Fruit fly (Drosophila melanogaster) whole organism, embryonic: Measurements from ENCODE around the gene Tom40.

Source experiments
- Asciz ChIP-seq: fragments of 200-800 bp; sonication (Bioruptor generic); optimal IDR thresholded peaks from 2 replicates; lab custom pipeline; 2017; ENCODE audit warnings: missing biosample characterization, mild to moderate bottlenecking, missing genetic modification characterization, missing genetic modification reagents
- Atf3 ChIP-seq: fragments of 200-800 bp; sonication (Bioruptor generic); optimal IDR thresholded peaks from 3 replicates; lab custom pipeline; 2016; ENCODE audit warnings: missing biosample characterization, missing genetic modification characterization
- CG10209 ChIP-seq: fragments of 200-800 bp; sonication (Bioruptor generic); optimal IDR thresholded peaks from 3 replicates; lab custom pipeline; 2017; ENCODE audit warnings: missing biosample characterization, mild to moderate bottlenecking, missing genetic modification characterization, missing genetic modification reagents
- CG1024 ChIP-seq: fragments of 200-800 bp; sonication (Bioruptor generic); IDR thresholded peaks from 2 replicates; pipeline ENCODE4 v1.3.6; 2022; ENCODE audit warnings: missing biosample characterization, missing genetic modification characterization
- CG11093 ChIP-seq: fragments of 200-800 bp; sonication (Bioruptor generic); IDR thresholded peaks from 3 replicates; pipeline ENCODE4 v1.3.6; 2022; ENCODE audit warnings: missing biosample characterization, missing genetic modification characterization
- CG11723 ChIP-seq: fragments of 200-800 bp; sonication (Bioruptor generic); optimal IDR thresholded peaks from 2 replicates; lab custom pipeline; 2017; ENCODE audit warnings: missing biosample characterization, mild to moderate bottlenecking, missing genetic modification characterization
- CG1233 ChIP-seq: fragments of 200-800 bp; sonication (Bioruptor generic); optimal IDR thresholded peaks from 4 replicates; lab custom pipeline; 2018; ENCODE audit warnings: missing biosample characterization, mild to moderate bottlenecking, missing genetic modification characterization
- CG13894 ChIP-seq: fragments of 200-800 bp; sonication (Bioruptor generic); optimal IDR thresholded peaks from 3 replicates; lab custom pipeline; 2018; ENCODE audit warnings: missing biosample characterization, mild to moderate bottlenecking, missing genetic modification characterization, moderate library complexity
- CG15269 ChIP-seq: fragments of 200-800 bp; sonication (Bioruptor generic); optimal IDR thresholded peaks from 2 replicates; lab custom pipeline; 2018; ENCODE audit warnings: missing biosample characterization, mild to moderate bottlenecking, missing genetic modification characterization, moderate library complexity
- CG15514 ChIP-seq: fragments of 200-800 bp; sonication (Bioruptor generic); optimal IDR thresholded peaks from 3 replicates; lab custom pipeline; 2017; ENCODE audit warnings: missing biosample characterization, missing genetic modification characterization, mild to moderate bottlenecking, moderate library complexity, missing genetic modification reagents
- CG17361 ChIP-seq: fragments of 200-800 bp; sonication (Bioruptor generic); IDR thresholded peaks from 3 replicates; pipeline ENCODE4 v1.3.6; 2022; ENCODE audit warnings: missing biosample characterization, missing genetic modification characterization
- CG17912 ChIP-seq: fragments of 200-800 bp; sonication (Bioruptor generic); optimal IDR thresholded peaks from 2 replicates; lab custom pipeline; 2018; ENCODE audit warnings: missing biosample characterization, mild to moderate bottlenecking, missing genetic modification characterization
- CG18011 ChIP-seq: fragments of 200-800 bp; sonication (Bioruptor generic); optimal IDR thresholded peaks from 2 replicates; lab custom pipeline; 2017; ENCODE audit warnings: missing biosample characterization, missing genetic modification characterization, mild to moderate bottlenecking, moderate library complexity, missing genotype
- CG18619 ChIP-seq: fragments of 200-800 bp; sonication (Bioruptor generic); optimal IDR thresholded peaks from 3 replicates; lab custom pipeline; 2017; ENCODE audit warnings: missing biosample characterization, mild to moderate bottlenecking, missing genetic modification characterization
- CG34376 ChIP-seq: fragments of 200-800 bp; sonication (Bioruptor generic); optimal IDR thresholded peaks from 2 replicates; lab custom pipeline; 2018; ENCODE audit warnings: missing biosample characterization, mild to moderate bottlenecking, missing genetic modification characterization
- CG5180 ChIP-seq: fragments of 200-800 bp; sonication (Bioruptor generic); optimal IDR thresholded peaks from 3 replicates; lab custom pipeline; 2017; ENCODE audit warnings: missing biosample characterization, missing genetic modification characterization, mild to moderate bottlenecking, moderate library complexity, missing genetic modification reagents
- CG6654 ChIP-seq: fragments of 200-800 bp; sonication (Bioruptor generic); optimal IDR thresholded peaks from 2 replicates; lab custom pipeline; 2017; ENCODE audit warnings: missing biosample characterization, mild to moderate bottlenecking, missing genetic modification characterization
- CG7556 ChIP-seq: fragments of 200-800 bp; sonication (Bioruptor generic); optimal IDR thresholded peaks from 2 replicates; lab custom pipeline; 2017; ENCODE audit warnings: missing biosample characterization, mild to moderate bottlenecking, missing genetic modification characterization
- Drgx ChIP-seq: fragments of 200-800 bp; sonication (Bioruptor generic); IDR thresholded peaks from 2 replicates; pipeline ENCODE4 v1.3.6; 2022; ENCODE audit warnings: missing biosample characterization, missing genetic modification characterization
- H15 ChIP-seq: fragments of 200-800 bp; sonication (Bioruptor generic); IDR thresholded peaks from 3 replicates; pipeline ENCODE4 v1.3.6; 2022; ENCODE audit warnings: missing biosample characterization, missing genetic modification characterization
- HLH4C ChIP-seq: fragments of 200-800 bp; sonication (Bioruptor generic); IDR thresholded peaks from 3 replicates; pipeline ENCODE4 v1.3.6; 2022; ENCODE audit warnings: missing biosample characterization, missing genetic modification characterization; ENCODE audit not compliant: partially characterized antibody
- Hr3 ChIP-seq: fragments of 200-800 bp; sonication (Bioruptor generic); optimal IDR thresholded peaks from 3 replicates; lab custom pipeline; 2016; ENCODE audit warnings: missing biosample characterization, missing genetic modification characterization
- Kr ChIP-seq: fragments of 200-800 bp; sonication (Bioruptor generic); optimal IDR thresholded peaks from 2 replicates; lab custom pipeline; 2017; ENCODE audit warnings: missing biosample characterization, mild to moderate bottlenecking, missing genetic modification characterization
- Lpt ChIP-seq: fragments of >200 bp; optimal IDR thresholded peaks from 2 replicates; lab custom pipeline; 2018; ENCODE audit warnings: missing biosample characterization, missing genetic modification characterization
- Neu2 ChIP-seq: fragments of 200-800 bp; sonication (Bioruptor generic); optimal IDR thresholded peaks from 3 replicates; lab custom pipeline; 2016; ENCODE audit warnings: missing biosample characterization, missing genetic modification characterization, borderline replicate concordance
- Oaz ChIP-seq: fragments of 200-800 bp; sonication (Bioruptor generic); IDR thresholded peaks from 2 replicates; pipeline ENCODE4 v1.3.6; 2022; ENCODE audit warnings: missing biosample characterization, missing genetic modification characterization
- Ptx1 ChIP-seq: fragments of 200-800 bp; sonication (Bioruptor generic); IDR thresholded peaks from 2 replicates; pipeline ENCODE4 v1.3.6; 2022; ENCODE audit warnings: missing biosample characterization, missing genetic modification characterization
- Side ChIP-seq: fragments of 200-800 bp; sonication (Bioruptor generic); optimal IDR thresholded peaks from 2 replicates; lab custom pipeline; 2016; ENCODE audit warnings: missing biosample characterization, missing genetic modification characterization
- Spps ChIP-seq: fragments of 200-800 bp; sonication (Bioruptor generic); optimal IDR thresholded peaks from 2 replicates; lab custom pipeline; 2018; ENCODE audit warnings: missing biosample characterization, mild to moderate bottlenecking, missing genetic modification characterization
- Sry-δ ChIP-seq: fragments of 200-800 bp; sonication (Bioruptor generic); optimal IDR thresholded peaks from 2 replicates; lab custom pipeline; 2016; ENCODE audit warnings: missing biosample characterization, missing genetic modification characterization
- TFAM ChIP-seq: fragments of 200-800 bp; sonication (Bioruptor generic); optimal IDR thresholded peaks from 2 replicates; lab custom pipeline; 2017; ENCODE audit warnings: missing biosample characterization, missing genetic modification characterization, inconsistent platforms
- az2 ChIP-seq: fragments of 200-800 bp; sonication (Bioruptor generic); optimal IDR thresholded peaks from 3 replicates; lab custom pipeline; 2016; ENCODE audit warnings: missing biosample characterization, missing genetic modification characterization
- chn ChIP-seq: fragments of 200-800 bp; sonication (Bioruptor generic); optimal IDR thresholded peaks from 2 replicates; lab custom pipeline; 2016; ENCODE audit warnings: missing biosample characterization, missing genetic modification characterization
- ci ChIP-seq: fragments of 200-800 bp; sonication (Bioruptor generic); IDR thresholded peaks from 3 replicates; pipeline ENCODE4 v1.3.6; 2022; ENCODE audit warnings: missing biosample characterization, missing genetic modification characterization
- ems ChIP-seq: fragments of 200-800 bp; sonication (Bioruptor generic); optimal IDR thresholded peaks from 3 replicates; lab custom pipeline; 2016; ENCODE audit warnings: missing biosample characterization, missing genetic modification characterization
- gce ChIP-seq: fragments of 200-800 bp; sonication (Bioruptor generic); IDR thresholded peaks from 3 replicates; pipeline ENCODE4 v1.3.6; 2022; ENCODE audit warnings: missing biosample characterization, missing genetic modification characterization
- insv ChIP-seq, 2 experiments: fragments of 200-800 bp; sonication (Bioruptor generic); optimal IDR thresholded peaks; 3 replicates each; lab custom pipeline; 2016 to 2018; ENCODE audit warnings: missing biosample characterization in 2 of 2, missing genetic modification characterization in 2 of 2
- nerfin-2 ChIP-seq: fragments of 200-800 bp; sonication (Bioruptor generic); IDR thresholded peaks from 2 replicates; pipeline ENCODE4 v1.3.6; 2022; ENCODE audit warnings: missing biosample characterization, missing genetic modification characterization; ENCODE audit not compliant: partially characterized antibody
- oc ChIP-seq: fragments of 200-800 bp; sonication (Bioruptor generic); optimal IDR thresholded peaks from 2 replicates; lab custom pipeline; 2018; ENCODE audit warnings: missing biosample characterization, mild to moderate bottlenecking, missing genetic modification characterization, moderate library complexity
- phol ChIP-seq: fragments of 200-800 bp; sonication (Bioruptor generic); optimal IDR thresholded peaks from 3 replicates; lab custom pipeline; 2018; ENCODE audit warnings: missing biosample characterization, mild to moderate bottlenecking, missing genetic modification characterization, moderate library complexity
- pnt ChIP-seq: fragments of 200-800 bp; sonication (Bioruptor generic); optimal IDR thresholded peaks from 3 replicates; lab custom pipeline; 2016; ENCODE audit warnings: missing biosample characterization, missing genetic modification characterization
- pros ChIP-seq: fragments of 200-800 bp; sonication (Bioruptor generic); optimal IDR thresholded peaks from 3 replicates; lab custom pipeline; 2019; ENCODE audit warnings: missing biosample characterization, mild to moderate bottlenecking, missing genetic modification characterization, moderate library complexity
- sr ChIP-seq: fragments of 200-800 bp; sonication (Bioruptor generic); IDR thresholded peaks from 3 replicates; pipeline ENCODE4 v1.3.6; 2022; ENCODE audit warnings: missing biosample characterization, missing genetic modification characterization
- tgo ChIP-seq: fragments of 200-800 bp; sonication (Bioruptor generic); IDR thresholded peaks from 3 replicates; pipeline ENCODE4 v1.3.6; 2022; ENCODE audit warnings: missing biosample characterization, missing genetic modification characterization
- tna ChIP-seq: fragments of 200-800 bp; sonication (Bioruptor generic); IDR thresholded peaks from 2 replicates; pipeline ENCODE4 v1.3.6; 2022; ENCODE audit warnings: missing biosample characterization, missing genetic modification characterization; ENCODE audit not compliant: partially characterized antibody
- ttk ChIP-seq: fragments of 200-800 bp; sonication (Bioruptor generic); IDR thresholded peaks from 2 replicates; pipeline ENCODE4 v2.1.2; 2022; ENCODE audit warnings: missing biosample characterization, missing genetic modification characterization
- vfl ChIP-seq: fragments of 200-800 bp; sonication (Bioruptor generic); optimal IDR thresholded peaks from 2 replicates; lab custom pipeline; 2016; ENCODE audit warnings: missing biosample characterization, missing genetic modification characterization
- vnd ChIP-seq: fragments of 200-800 bp; sonication (Bioruptor generic); IDR thresholded peaks from 3 replicates; pipeline ENCODE4 v1.3.6; 2022; ENCODE audit warnings: missing biosample characterization, missing genetic modification characterization; ENCODE audit not compliant: partially characterized antibody
- wek ChIP-seq: fragments of 200-800 bp; sonication (Bioruptor generic); optimal IDR thresholded peaks from 3 replicates; lab custom pipeline; 2018; ENCODE audit warnings: missing biosample characterization, mild to moderate bottlenecking, missing genetic modification characterization, moderate library complexity
- z ChIP-seq: fragments of 200-800 bp; sonication (Bioruptor generic); IDR thresholded peaks from 3 replicates; pipeline ENCODE4 v1.3.6; 2022; ENCODE audit warnings: missing biosample characterization, missing genetic modification characterization

Tom40 gene

DNA sequence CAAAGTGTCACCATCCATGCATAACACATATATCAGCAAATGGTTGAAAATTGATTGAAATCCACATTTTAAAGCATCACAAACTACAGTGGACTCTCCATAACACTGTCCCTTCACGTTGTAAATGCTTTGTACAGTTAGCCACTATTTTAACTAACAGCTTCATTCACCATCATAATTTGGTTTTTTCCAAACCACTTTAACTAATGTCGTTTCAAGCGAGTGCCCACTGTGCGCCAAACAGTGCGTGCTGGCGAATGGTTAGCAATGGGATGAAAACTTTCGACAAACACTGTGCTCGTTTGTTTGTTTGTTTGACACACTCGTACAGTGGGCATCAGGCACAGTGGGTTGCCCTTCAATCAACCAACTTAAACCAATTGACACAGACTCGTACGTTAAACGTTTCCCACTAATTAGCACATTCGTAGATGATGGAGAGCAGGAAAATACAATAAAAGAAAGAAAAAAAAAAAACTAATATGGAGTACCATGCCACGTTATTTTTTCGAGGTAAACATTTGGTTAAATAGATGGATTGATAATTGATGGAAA is 36.4 kb upstream of the Tom40 start (continued):
- peak; percentile 83 for TF ChIP-seq CG11723 (GFP tag; lab: Kevin White, UChicago)
- TF ChIP-seq CG11093 (GFP tag; lab: Robert Waterston, UW): peak; percentile 92
- peak; percentile 90 for TF ChIP-seq Oaz (GFP tag; lab: Robert Waterston, UW)
- TF ChIP-seq CG10209 (GFP tag; lab: Kevin White, UChicago): peak; percentile 86
- TF ChIP-seq tna (GFP tag; lab: Robert Waterston, UW): no peak
- peak; percentile 91 for TF ChIP-seq CG1024 (GFP tag; lab: Robert Waterston, UW)
- peak; percentile 95 for TF ChIP-seq ttk (GFP tag; lab: Robert Waterston, UW)
- peak; percentile 89 for TF ChIP-seq CG1233 (GFP tag; lab: Kevin White, UChicago)
- TF ChIP-seq vfl (GFP tag; lab: Kevin White, UChicago): peak; percentile 78
- peak; percentile 87 for TF ChIP-seq CG17361 (GFP tag; lab: Robert Waterston, UW)
- peak; percentile 93 for TF ChIP-seq tgo
- TF ChIP-seq az2 (GFP tag; lab: Kevin White, UChicago): peak; percentile 93
- no peak for TF ChIP-seq nerfin-2 (GFP tag; lab: Robert Waterston, UW)
- peak; percentile 96 for TF ChIP-seq Ptx1 (GFP tag; lab: Robert Waterston, UW)
- peak; percentile 44 for TF ChIP-seq Neu2 (GFP tag; lab: Kevin White, UChicago)
- peak; percentile 92 for TF ChIP-seq chn (GFP tag; lab: Kevin White, UChicago)
- peak; percentile 93 for TF ChIP-seq gce (GFP tag; lab: Robert Waterston, UW)
- TF ChIP-seq insv (GFP tag; optimal IDR thresholded peaks at IDR 0.05; lab: Kevin White, UChicago): peak in 1 of 2 experiments; percentile 42
- TF ChIP-seq Sry-δ (GFP tag; lab: Kevin White, UChicago): peak; percentile 67
- no peak for TF ChIP-seq pros (GFP tag; lab: Kevin White, UChicago)
- TF ChIP-seq ems (GFP tag; lab: Kevin White, UChicago): peak; percentile 93
- TF ChIP-seq TFAM (GFP tag; lab: Kevin White, UChicago): no peak
- peak; percentile 71 for TF ChIP-seq CG18011 (GFP tag; lab: Kevin White, UChicago)
- TF ChIP-seq CG17912 (GFP tag; lab: Kevin White, UChicago): peak; percentile 79
- peak; percentile 83 for TF ChIP-seq CG15514
- TF ChIP-seq Drgx (GFP tag; lab: Robert Waterston, UW): peak; percentile 93
- TF ChIP-seq vnd (GFP tag; lab: Robert Waterston, UW): no peak
- TF ChIP-seq CG13894: peak; percentile 90
- peak; percentile 95 for TF ChIP-seq ci
- TF ChIP-seq pnt: peak; percentile 79
- peak; percentile 95 for TF ChIP-seq CG15269
- peak; percentile 25 for TF ChIP-seq Spps (tag; lab: Kevin White, UChicago)
- TF ChIP-seq CG34376: peak; percentile 78
- TF ChIP-seq Side (GFP tag; lab: Kevin White, UChicago): peak; percentile 71
- TF ChIP-seq sr: peak; percentile 74; the same call in 2 of the 3 replicates
- peak; percentile 83 for TF ChIP-seq wek (GFP tag; lab: Kevin White, UChicago)
- TF ChIP-seq Asciz (GFP tag; lab: Kevin White, UChicago): peak; percentile 66
- TF ChIP-seq oc: peak; percentile 86
- TF ChIP-seq z: no peak
- TF ChIP-seq CG5180 (GFP tag; lab: Kevin White, UChicago): peak; percentile 81
- TF ChIP-seq HLH4C (GFP tag; lab: Robert Waterston, UW): no peak
- peak; percentile 83 for TF ChIP-seq Hr3 (GFP tag; lab: Kevin White, UChicago)
- no peak for TF ChIP-seq Lpt (GFP tag; lab: Kevin White, UChicago)
- TF ChIP-seq Kr: no peak
- peak; percentile 81 for TF ChIP-seq CG7556
- peak; percentile 83 for TF ChIP-seq Atf3 (GFP tag; lab: Kevin White, UChicago)
- TF ChIP-seq H15: peak; percentile 91
- peak; percentile 74 for TF ChIP-seq CG6654 (GFP tag; lab: Kevin White, UChicago)
- TF ChIP-seq CG18619 (GFP tag; lab: Kevin White, UChicago): peak; percentile 90
- TF ChIP-seq phol: peak; percentile 89
